Worm (Caenorhabditis elegans): Measurements from ENCODE around the gene faah-1.

The faah-1 gene

DNA sequence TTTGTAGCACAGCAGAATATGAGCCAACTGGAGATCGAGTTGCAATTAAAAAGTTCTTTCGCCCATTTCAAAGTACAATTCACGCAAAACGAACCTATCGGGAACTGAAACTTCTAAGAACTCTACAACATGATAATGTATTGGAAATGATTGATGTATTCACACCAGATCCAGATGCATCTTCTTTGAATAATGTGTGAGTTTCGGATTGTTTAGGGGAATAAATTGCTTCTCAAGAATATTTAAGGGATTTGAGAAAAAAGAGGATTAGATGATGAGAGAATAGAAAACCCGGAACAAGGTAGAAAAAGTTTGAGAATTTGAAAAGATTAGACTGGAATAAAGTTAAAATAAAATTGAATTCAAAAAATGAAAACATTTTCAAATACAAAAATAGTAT, 14.8 kb upstream of the faah-1 start:
- TF ChIP-seq unc-62 (GFP tag; optimal IDR thresholded peaks at IDR 0.05): no peak

ce11 chrIV:8146283-8146682, 12.9 kb upstream of the faah-1 start:
- no peak for TF ChIP-seq unc-62 (GFP tag; optimal IDR thresholded peaks at IDR 0.05)

DNA sequence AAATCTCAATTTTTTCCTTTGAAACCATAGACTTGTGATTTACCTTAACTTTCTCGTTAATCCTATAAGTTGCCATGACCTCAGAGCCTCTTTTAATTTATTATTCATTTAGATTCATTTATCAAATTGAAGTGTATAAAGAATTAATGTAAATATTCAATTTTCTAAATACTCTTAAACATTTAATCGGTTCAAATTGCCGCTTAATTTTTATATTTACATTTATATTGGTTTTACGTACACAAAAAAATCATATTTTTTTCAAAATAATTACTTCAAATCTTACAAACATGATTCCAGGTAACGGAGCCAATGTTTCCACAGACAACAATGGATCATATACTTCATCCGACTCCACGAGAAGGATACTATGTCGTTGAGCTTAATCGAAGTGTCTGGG, 10.7 kb upstream of the faah-1 start, which contains the start of gene pmk-1:
Gene pmk-1, plus strand, starts transcription at position 301 of the 400 bp plus-strand sequence.
- TF ChIP-seq unc-62 (GFP tag; optimal IDR thresholded peaks at IDR 0.05): no peak

DNA sequence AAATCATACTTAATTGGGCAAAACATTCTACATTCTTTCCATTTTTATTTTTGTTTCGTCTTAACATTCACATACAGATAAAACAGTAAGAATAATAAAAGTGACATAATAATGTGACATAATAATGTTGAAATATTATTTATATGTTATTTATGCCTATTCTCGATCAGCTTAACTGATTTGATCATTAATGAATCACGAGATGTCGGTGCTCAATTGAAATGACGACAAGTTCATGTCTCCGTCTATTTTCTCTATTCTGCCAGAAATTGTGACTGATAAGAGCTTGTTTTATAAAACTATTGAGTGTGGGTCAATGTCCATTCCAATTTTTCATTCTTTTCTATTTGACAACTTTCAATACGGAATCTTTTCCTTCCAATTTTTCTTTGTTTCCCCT, 7.5 kb upstream of the faah-1 start:
- no peak for TF ChIP-seq unc-62 (GFP tag; optimal IDR thresholded peaks at IDR 0.05)

ce11 chrIV:8152145-8152544, 7.0 kb upstream of the faah-1 start, which contains the start of gene faah-2:
Gene faah-2, plus strand, starts transcription at chrIV:8152445.
- TF ChIP-seq unc-62 (GFP tag; optimal IDR thresholded peaks at IDR 0.05): no peak

DNA sequence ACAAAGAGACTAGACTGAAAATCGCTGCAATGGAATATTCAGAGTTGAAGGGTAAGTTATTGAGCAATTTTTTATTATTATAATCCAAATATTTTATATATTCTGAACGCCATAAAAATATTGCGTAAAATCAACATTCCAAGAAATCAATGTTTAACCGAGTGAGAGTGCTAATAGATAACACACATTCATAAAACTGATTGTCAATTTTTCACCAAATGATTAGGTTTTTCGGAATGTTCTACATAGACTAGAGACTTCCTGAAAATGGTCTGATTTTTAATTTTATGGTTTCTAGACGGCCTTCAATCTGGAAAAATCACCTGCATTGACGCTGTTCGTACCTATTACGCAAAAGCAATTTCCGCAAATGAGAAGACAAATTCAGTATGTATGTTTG, 6.5 kb upstream of the faah-1 start:
- TF ChIP-seq unc-62 (GFP tag; optimal IDR thresholded peaks at IDR 0.05): no peak

DNA sequence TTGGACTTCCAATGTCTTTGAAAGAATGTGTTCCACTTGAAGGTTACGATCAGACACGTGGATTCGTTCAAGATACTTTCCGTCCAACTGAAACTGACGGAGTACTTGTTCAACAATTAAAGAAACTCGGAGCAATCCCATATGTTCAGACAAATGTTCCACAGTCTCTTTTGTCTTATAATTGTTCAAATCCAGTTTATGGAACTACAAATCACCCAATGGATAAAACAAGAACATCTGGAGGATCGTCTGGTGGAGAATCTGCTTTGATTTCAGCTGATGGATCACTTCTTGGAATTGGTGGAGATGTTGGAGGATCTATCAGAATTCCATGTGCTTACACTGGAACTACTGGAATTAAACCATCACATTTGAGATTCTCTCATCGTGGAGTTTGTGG, 6.0 kb upstream of the faah-1 start:
- TF ChIP-seq unc-62 (GFP tag; optimal IDR thresholded peaks at IDR 0.05): no peak

- no peak for TF ChIP-seq unc-62 (GFP tag; optimal IDR thresholded peaks at IDR 0.05)
Measured at ce11 chrIV:8154966-8155365, 4.2 kb upstream of the faah-1 start.

- no peak for TF ChIP-seq unc-62 (GFP tag; optimal IDR thresholded peaks at IDR 0.05)
Measured at ce11 chrIV:8157161-8157560, 2.0 kb upstream of the faah-1 start, which contains the start of gene B0218.5. Gene B0218.5, minus strand, starts transcription at chrIV:8157261.

DNA sequence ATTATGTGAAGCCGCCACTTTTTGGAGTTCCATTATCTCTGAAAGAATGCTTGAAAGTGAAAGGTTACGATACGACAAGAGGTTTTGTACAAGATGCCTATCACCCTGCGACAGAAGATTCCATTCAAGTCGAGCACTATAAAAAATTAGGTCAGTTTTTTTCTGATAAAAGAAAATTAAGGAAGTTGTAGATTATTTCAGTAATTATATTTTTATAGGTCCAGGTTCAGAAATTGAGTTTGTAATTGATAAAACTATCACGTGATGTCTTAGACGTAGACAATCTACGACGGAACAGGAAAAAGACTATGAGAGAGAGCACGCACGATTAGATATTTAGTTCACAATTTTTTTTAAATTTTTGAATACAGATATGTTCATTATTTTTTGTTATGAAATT, 808 bp downstream of the faah-1 start:
- no peak for TF ChIP-seq unc-62 (GFP tag; optimal IDR thresholded peaks at IDR 0.05)

ce11 chrIV:8161774-8162173, 2.6 kb downstream of the faah-1 start:
- TF ChIP-seq unc-62 (GFP tag; optimal IDR thresholded peaks at IDR 0.05): no peak

ce11 chrIV:8163687-8164086, 4.5 kb downstream of the faah-1 start, which contains the start of gene clec-51:
Gene clec-51, minus strand, starts transcription at chrIV:8163800.
- no peak for TF ChIP-seq unc-62 (GFP tag; optimal IDR thresholded peaks at IDR 0.05)

DNA sequence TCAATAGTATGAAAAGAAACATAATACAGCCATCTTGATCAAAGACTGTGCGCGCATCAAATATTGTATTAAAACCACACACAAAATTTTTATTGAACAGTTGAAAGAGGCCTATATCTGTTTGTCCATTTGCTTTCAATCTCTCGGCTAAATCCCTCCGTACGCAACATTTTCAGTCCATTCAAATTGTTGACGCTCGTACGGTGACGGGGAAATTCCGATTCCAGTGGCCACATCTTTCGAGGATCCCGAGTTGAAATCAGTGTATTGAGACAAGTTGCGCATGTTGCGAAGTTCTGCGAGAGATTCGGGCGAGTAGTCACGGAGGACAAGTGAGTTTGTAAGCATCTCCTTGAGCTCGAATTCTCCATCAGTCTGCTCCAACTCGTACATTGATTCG, 5.3 kb downstream of the faah-1 start:
- TF ChIP-seq unc-62 (GFP tag; optimal IDR thresholded peaks at IDR 0.05): no peak

- no peak for TF ChIP-seq unc-62 (GFP tag; optimal IDR thresholded peaks at IDR 0.05)
Measured at ce11 chrIV:8165950-8166349, 6.8 kb downstream of the faah-1 start, which contains the start of gene B0218.7. Gene B0218.7, minus strand, starts transcription at chrIV:8166050.

ce11 chrIV:8168660-8169059, 9.5 kb downstream of the faah-1 start, which contains the start of gene clec-52:
Gene clec-52, minus strand, starts transcription at chrIV:8168760.
- TF ChIP-seq unc-62 (GFP tag; optimal IDR thresholded peaks at IDR 0.05): no peak

- no peak for TF ChIP-seq unc-62 (GFP tag; optimal IDR thresholded peaks at IDR 0.05)
Measured at ce11 chrIV:8169674-8170073, 10.5 kb downstream of the faah-1 start, which contains the start of gene C07G1.15. Gene C07G1.15, plus strand, starts transcription at chrIV:8169974.

DNA sequence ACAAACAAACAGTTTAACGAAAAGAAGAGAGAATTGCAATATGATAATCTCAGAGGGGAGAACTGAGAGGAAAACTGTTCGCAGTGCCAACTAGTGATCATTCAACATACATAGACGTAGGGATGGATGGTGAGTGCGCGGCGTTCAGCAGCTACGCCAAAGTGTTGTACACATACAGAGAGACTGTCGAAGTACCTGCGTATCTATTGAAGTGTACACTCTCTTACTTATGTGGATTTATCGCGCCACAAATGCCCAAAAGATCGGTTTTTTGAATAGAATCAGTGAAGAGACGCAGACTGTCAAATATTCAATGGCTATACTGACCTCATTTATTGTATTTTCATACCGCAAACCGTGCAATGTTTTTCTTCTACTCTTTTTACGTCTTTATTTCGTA, 11.1 kb downstream of the faah-1 start:
- no peak for TF ChIP-seq unc-62 (GFP tag; optimal IDR thresholded peaks at IDR 0.05)

DNA sequence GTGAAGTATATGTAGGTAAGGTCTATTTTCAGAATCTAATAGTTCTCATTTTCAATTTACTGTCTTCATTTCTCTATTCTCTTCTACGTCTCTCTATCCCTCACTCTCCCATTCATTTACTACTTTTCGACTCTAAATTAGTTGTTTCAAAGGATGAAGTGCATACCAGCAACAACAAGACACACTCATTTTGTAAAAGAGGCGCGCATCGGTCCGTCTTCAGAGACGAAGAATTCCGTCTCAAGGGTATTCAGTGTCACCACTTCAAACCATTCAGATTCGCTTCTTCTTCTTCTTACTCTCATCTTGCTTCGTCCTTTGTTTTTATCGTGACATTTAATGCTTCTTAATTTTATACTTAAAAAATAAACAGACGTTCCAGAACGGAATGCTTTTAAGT, 12.2 kb downstream of the faah-1 start:
- no peak for TF ChIP-seq unc-62 (GFP tag; optimal IDR thresholded peaks at IDR 0.05)

All from whole organism, dauer.